Fruit fly (Drosophila melanogaster) whole organism, wandering third instar larva: ENCODE data around the gene sqd.

Experiments
- Abd-B ChIP-seq: fragments of >200 bp; optimal IDR thresholded peaks from 2 replicates; lab custom pipeline; 2017; ENCODE audit warnings: missing biosample characterization, missing genetic modification characterization
- CG32264 ChIP-seq: fragments of 200-800 bp; sonication (Bioruptor generic); optimal IDR thresholded peaks from 2 replicates; lab custom pipeline; 2016; ENCODE audit warnings: missing biosample characterization, missing genetic modification characterization
- CG9705 ChIP-seq: fragments of 200-800 bp; sonication (Bioruptor generic); optimal IDR thresholded peaks from 2 replicates; lab custom pipeline; 2018; ENCODE audit warnings: missing biosample characterization, mild to moderate bottlenecking, missing genetic modification characterization
- CrebA ChIP-seq: fragments of 200-800 bp; sonication (Bioruptor generic); optimal IDR thresholded peaks from 2 replicates; lab custom pipeline; 2016; ENCODE audit warnings: missing biosample characterization, mild to moderate bottlenecking, missing genetic modification characterization, borderline replicate concordance
- Dfd ChIP-seq: fragments of >200 bp; optimal IDR thresholded peaks from 2 replicates; lab custom pipeline; 2017; ENCODE audit warnings: missing biosample characterization, missing genetic modification characterization
- Dif ChIP-seq: fragments of 200-275, 200-300 bp; sonication (Bioruptor generic); optimal IDR thresholded peaks from 2 replicates; lab custom pipeline; 2018; ENCODE audit warnings: missing biosample characterization, missing genetic modification characterization; ENCODE audit not compliant: partially characterized antibody
- GATAd ChIP-seq: sonication (Bioruptor generic); optimal IDR thresholded peaks from 2 replicates; lab custom pipeline; 2016; ENCODE audit warnings: missing biosample characterization, missing genetic modification characterization
- HLH106 ChIP-seq: fragments of 200-800 bp; optimal IDR thresholded peaks from 3 replicates; lab custom pipeline; 2019; ENCODE audit warnings: missing biosample characterization, mild to moderate bottlenecking, missing genetic modification characterization, moderate library complexity
- Hnf4 ChIP-seq: fragments of 200-800 bp; sonication (Bioruptor generic); optimal IDR thresholded peaks from 2 replicates; lab custom pipeline; 2016; ENCODE audit warnings: missing biosample characterization, mild to moderate bottlenecking, missing genetic modification characterization
- Hr78 ChIP-seq: fragments of >200 bp; optimal IDR thresholded peaks from 2 replicates; lab custom pipeline; 2017; ENCODE audit warnings: missing biosample characterization, missing genetic modification characterization
- Hr83 ChIP-seq: fragments of 200-300 bp; sonication (Bioruptor generic); optimal IDR thresholded peaks from 2 replicates; lab custom pipeline; 2016; ENCODE audit warnings: missing biosample characterization, mild to moderate bottlenecking, missing genetic modification characterization, moderate library complexity; ENCODE audit not compliant: poor library complexity, severe bottlenecking
- Jra ChIP-seq: sonication (Bioruptor generic); optimal IDR thresholded peaks from 2 replicates; lab custom pipeline; 2016; ENCODE audit warnings: missing biosample characterization, missing genetic modification characterization
- Mio ChIP-seq: sonication (Bioruptor generic); optimal IDR thresholded peaks from 2 replicates; lab custom pipeline; 2016; ENCODE audit warnings: missing biosample characterization, missing genetic modification characterization
- Myc ChIP-seq: fragments of >200 bp; optimal IDR thresholded peaks from 2 replicates; lab custom pipeline; 2017
- N ChIP-seq: fragments of >200 bp; optimal IDR thresholded peaks from 2 replicates; lab custom pipeline; 2018; ENCODE audit warnings: missing biosample characterization, missing external identifiers, missing genetic modification characterization
- OdsH ChIP-seq: fragments of 200-800 bp; sonication (Bioruptor generic); optimal IDR thresholded peaks from 2 replicates; lab custom pipeline; 2016; ENCODE audit warnings: missing biosample characterization, mild to moderate bottlenecking, missing genetic modification characterization
- Rel ChIP-seq, 2 experiments: fragments of 200-800 bp; sonication (Bioruptor generic) in 1 of 2; optimal IDR thresholded peaks; 2 replicates in 1 of 2; 3 replicates in 1 of 2; lab custom pipeline; 2016 to 2019; ENCODE audit warnings: mild to moderate bottlenecking in 2 of 2, missing biosample characterization in 2 of 2, missing genetic modification characterization in 2 of 2, moderate library complexity in 1 of 2
- Sp1 ChIP-seq: fragments of 200-800 bp; sonication (Bioruptor generic); optimal IDR thresholded peaks from 3 replicates; lab custom pipeline; 2019; ENCODE audit warnings: missing biosample characterization, mild to moderate bottlenecking, missing genetic modification characterization, moderate library complexity
- Vsx2 ChIP-seq: fragments of 200-300, 225-300 bp; sonication (Bioruptor generic); optimal IDR thresholded peaks from 2 replicates; lab custom pipeline; 2018; ENCODE audit warnings: missing biosample characterization, missing genetic modification characterization; ENCODE audit not compliant: partially characterized antibody
- br ChIP-seq: fragments of 200-800 bp; sonication (Bioruptor generic); optimal IDR thresholded peaks from 2 replicates; lab custom pipeline; 2016; ENCODE audit warnings: missing biosample characterization, missing genetic modification characterization
- brk ChIP-seq: fragments of 200-800 bp; sonication (Bioruptor generic); optimal IDR thresholded peaks from 2 replicates; lab custom pipeline; 2016; ENCODE audit warnings: missing biosample characterization, mild to moderate bottlenecking, missing genetic modification characterization
- dl ChIP-seq, 2 experiments: fragments of 175-275, 200-275 bp in 1 of 2; fragments of 200-275 bp in 1 of 2; sonication (Bioruptor generic); optimal IDR thresholded peaks; lab custom pipeline; 2018; ENCODE audit warnings: mild to moderate bottlenecking in 2 of 2, missing biosample characterization in 2 of 2, missing genetic modification characterization in 2 of 2, moderate library complexity in 2 of 2; ENCODE audit not compliant: partially characterized antibody in 2 of 2, insufficient read depth in 1 of 2
- dmrt93B ChIP-seq: fragments of 200-800 bp; sonication (Bioruptor generic); optimal IDR thresholded peaks from 2 replicates; lab custom pipeline; 2018; ENCODE audit warnings: missing biosample characterization, mild to moderate bottlenecking, missing genetic modification characterization
- ey ChIP-seq: fragments of 200-800 bp; sonication (Bioruptor generic); optimal IDR thresholded peaks from 2 replicates; lab custom pipeline; 2016; ENCODE audit warnings: missing biosample characterization, missing genetic modification characterization
- fru ChIP-seq: fragments of 200-800 bp; sonication (Bioruptor generic); optimal IDR thresholded peaks from 3 replicates; lab custom pipeline; 2016; ENCODE audit warnings: missing biosample characterization, mild to moderate bottlenecking, missing genetic modification characterization
- h ChIP-seq: fragments of 200-800 bp; sonication (Bioruptor generic); optimal IDR thresholded peaks from 3 replicates; lab custom pipeline; 2016; ENCODE audit warnings: missing biosample characterization, mild to moderate bottlenecking, missing genetic modification characterization
- jim ChIP-seq: fragments of 175-275, 200-325 bp; sonication (Bioruptor generic); optimal IDR thresholded peaks from 2 replicates; lab custom pipeline; 2016; ENCODE audit warnings: missing biosample characterization, mild to moderate bottlenecking, missing genetic modification characterization
- lola ChIP-seq: fragments of >200 bp; optimal IDR thresholded peaks from 2 replicates; lab custom pipeline; 2017; ENCODE audit warnings: missing biosample characterization, missing genetic modification characterization
- pan ChIP-seq: fragments of >200 bp; optimal IDR thresholded peaks from 2 replicates; lab custom pipeline; 2017
- psq ChIP-seq: fragments of 200-800 bp; sonication (Bioruptor generic); optimal IDR thresholded peaks from 3 replicates; lab custom pipeline; 2017; ENCODE audit warnings: missing biosample characterization, mild to moderate bottlenecking, missing genetic modification characterization, moderate library complexity
- rgr ChIP-seq: fragments of 200-800 bp; sonication (Bioruptor generic); optimal IDR thresholded peaks from 3 replicates; lab custom pipeline; 2016; ENCODE audit warnings: missing biosample characterization, mild to moderate bottlenecking, missing genetic modification characterization
- sage ChIP-seq: fragments of 200-800 bp; sonication (Bioruptor generic); optimal IDR thresholded peaks from 2 replicates; lab custom pipeline; 2016; ENCODE audit warnings: missing biosample characterization, mild to moderate bottlenecking, missing genetic modification characterization
- tai ChIP-seq: sonication (Bioruptor generic); optimal IDR thresholded peaks from 2 replicates; lab custom pipeline; 2016; ENCODE audit warnings: missing biosample characterization, missing genetic modification characterization
- usp ChIP-seq: fragments of >200 bp; optimal IDR thresholded peaks from 2 replicates; lab custom pipeline; 2017; ENCODE audit warnings: missing biosample characterization, missing genetic modification characterization
- woc ChIP-seq: sonication (Bioruptor generic); optimal IDR thresholded peaks from 2 replicates; lab custom pipeline; 2016; ENCODE audit warnings: missing biosample characterization, mild to moderate bottlenecking, missing genetic modification characterization

sqd gene

DNA sequence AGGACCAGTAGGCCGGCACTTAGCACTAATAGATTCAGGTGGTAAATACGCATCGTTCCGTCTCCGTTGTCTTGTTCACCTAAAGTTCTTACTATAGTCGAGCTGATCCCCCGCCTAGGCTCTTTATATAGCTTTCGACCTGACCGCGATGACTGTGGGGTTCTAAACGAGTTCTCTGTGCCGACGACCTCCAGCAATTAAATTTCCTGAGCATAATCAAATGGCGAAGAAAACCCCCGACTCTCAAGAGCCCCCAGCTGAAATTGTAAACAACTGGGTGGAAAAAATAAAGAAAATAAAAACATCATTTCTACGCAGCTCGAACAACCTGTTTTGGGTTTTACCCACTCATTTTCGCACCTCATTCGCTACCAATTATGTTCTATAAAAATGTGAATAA is 37.0 kb downstream of the sqd start, which contains the start of gene CG9759:
Gene CG9759, minus strand, starts transcription at position 101 of the 400 bp plus-strand sequence.
- TF ChIP-seq fru (GFP tag; lab: Kevin White, UChicago) = no peak
- no peak for TF ChIP-seq Dfd (GFP tag; lab: Kevin White, UChicago)
- no peak for TF ChIP-seq OdsH (GFP tag; lab: Kevin White, UChicago)
- no peak for TF ChIP-seq Abd-B (GFP tag; lab: Kevin White, UChicago)
- TF ChIP-seq Dif (GFP tag; lab: Kevin White, UChicago) = no peak
- TF ChIP-seq woc (GFP tag; lab: Kevin White, UChicago) = no peak
- TF ChIP-seq Hnf4 = no peak
- no peak for TF ChIP-seq Hr83 (GFP tag; lab: Kevin White, UChicago)
- TF ChIP-seq psq (GFP tag; lab: Kevin White, UChicago) = no peak
- TF ChIP-seq h (GFP tag; lab: Kevin White, UChicago) = no peak
- no peak for TF ChIP-seq jim (GFP tag; lab: Kevin White, UChicago)
- no peak for TF ChIP-seq HLH106 (tag; lab: Kevin White, UChicago)
- TF ChIP-seq Vsx2 (GFP tag; lab: Kevin White, UChicago) = no peak
- no peak for TF ChIP-seq tai
- TF ChIP-seq CG32264 (GFP tag; lab: Kevin White, UChicago) = no peak
- TF ChIP-seq Rel (GFP tag; optimal IDR thresholded peaks at IDR 0.05; lab: Kevin White, UChicago) = no peak
- no peak for TF ChIP-seq Rel (tag; optimal IDR thresholded peaks at IDR 0.05; lab: Kevin White, UChicago)
- no peak for TF ChIP-seq usp (GFP tag; lab: Kevin White, UChicago)
- no peak for TF ChIP-seq ey
- TF ChIP-seq Mio (GFP tag; lab: Kevin White, UChicago) = no peak

DNA sequence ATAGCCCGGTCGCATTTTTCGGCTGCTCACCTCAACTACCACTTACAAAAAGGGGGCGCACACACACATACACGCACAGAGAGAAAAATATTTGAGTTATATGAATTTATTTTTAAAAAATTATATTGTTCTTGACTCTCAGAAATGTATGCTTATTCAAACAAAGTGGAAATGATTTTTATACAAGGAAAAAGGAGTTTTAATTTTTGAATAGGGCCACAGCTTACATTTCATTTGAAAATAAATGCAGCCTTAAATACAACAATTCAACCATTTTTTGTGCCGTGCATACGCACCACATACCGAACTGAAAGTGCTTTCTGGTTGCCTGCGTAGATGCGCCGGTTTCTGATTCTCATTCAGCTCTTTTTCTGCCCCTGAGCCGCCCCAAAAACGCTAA is 45.6 kb downstream of the sqd start:
- no peak for TF ChIP-seq lola (GFP tag; lab: Kevin White, UChicago)
- TF ChIP-seq fru (GFP tag; lab: Kevin White, UChicago) = no peak
- no peak for TF ChIP-seq Sp1
- no peak for TF ChIP-seq br (GFP tag; lab: Kevin White, UChicago)
- TF ChIP-seq Vsx2 (GFP tag; lab: Kevin White, UChicago) = no peak
- no peak for TF ChIP-seq CG9705 (GFP tag; lab: Kevin White, UChicago)
- no peak for TF ChIP-seq Hr83 (GFP tag; lab: Kevin White, UChicago)
- no peak for TF ChIP-seq woc (GFP tag; lab: Kevin White, UChicago)
- no peak for TF ChIP-seq dl (GFP tag; optimal IDR thresholded peaks at IDR 0.05; lab: Kevin White, UChicago; ENCODE audit: insufficient read depth in 1 of 2, partially characterized antibody in 2 of 2)
- TF ChIP-seq Abd-B (GFP tag; lab: Kevin White, UChicago) = no peak
- TF ChIP-seq Hr78 (GFP tag; lab: Kevin White, UChicago) = no peak
- TF ChIP-seq N (GFP tag; lab: Kevin White, UChicago) = no peak
- no peak for TF ChIP-seq dmrt93B (GFP tag; lab: Kevin White, UChicago)
- TF ChIP-seq brk (GFP tag; lab: Kevin White, UChicago) = no peak
- TF ChIP-seq psq (GFP tag; lab: Kevin White, UChicago) = no peak
- TF ChIP-seq Hnf4 = no peak

DNA sequence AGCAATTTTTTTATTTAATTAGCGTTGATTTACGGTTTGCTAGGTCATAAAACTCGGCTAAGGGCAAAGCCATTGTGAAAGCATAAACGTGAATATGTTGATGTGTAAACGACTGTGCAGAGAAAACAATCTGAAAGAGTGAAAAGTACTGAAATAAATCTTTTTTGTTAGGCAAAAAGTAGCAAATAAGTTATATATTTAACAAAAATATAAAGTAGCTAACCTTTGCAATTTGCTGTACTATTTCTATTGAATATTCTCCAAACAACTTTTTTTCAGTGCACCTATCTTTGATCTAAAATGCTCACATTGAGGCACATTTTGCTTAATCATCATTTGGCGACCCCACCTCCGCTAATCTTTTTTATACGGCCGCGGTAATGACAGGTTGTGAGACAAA is 49.7 kb downstream of the sqd start:
- TF ChIP-seq tai = no peak
- no peak for TF ChIP-seq GATAd (GFP tag; lab: Kevin White, UChicago)
- no peak for TF ChIP-seq pan (lab: Kevin White, UChicago)
- no peak for TF ChIP-seq Hnf4
- TF ChIP-seq Abd-B (GFP tag; lab: Kevin White, UChicago) = no peak
- no peak for TF ChIP-seq Hr78 (GFP tag; lab: Kevin White, UChicago)
- no peak for TF ChIP-seq Jra (GFP tag; lab: Kevin White, UChicago)
- no peak for TF ChIP-seq CG9705 (GFP tag; lab: Kevin White, UChicago)
- no peak for TF ChIP-seq dl (GFP tag; optimal IDR thresholded peaks at IDR 0.05; lab: Kevin White, UChicago; ENCODE audit: insufficient read depth in 1 of 2, partially characterized antibody in 2 of 2)
- TF ChIP-seq jim (GFP tag; lab: Kevin White, UChicago) = no peak
- TF ChIP-seq lola (GFP tag; lab: Kevin White, UChicago) = no peak
- no peak for TF ChIP-seq sage (GFP tag; lab: Kevin White, UChicago)
- no peak for TF ChIP-seq brk (GFP tag; lab: Kevin White, UChicago)
- no peak for TF ChIP-seq Myc

DNA sequence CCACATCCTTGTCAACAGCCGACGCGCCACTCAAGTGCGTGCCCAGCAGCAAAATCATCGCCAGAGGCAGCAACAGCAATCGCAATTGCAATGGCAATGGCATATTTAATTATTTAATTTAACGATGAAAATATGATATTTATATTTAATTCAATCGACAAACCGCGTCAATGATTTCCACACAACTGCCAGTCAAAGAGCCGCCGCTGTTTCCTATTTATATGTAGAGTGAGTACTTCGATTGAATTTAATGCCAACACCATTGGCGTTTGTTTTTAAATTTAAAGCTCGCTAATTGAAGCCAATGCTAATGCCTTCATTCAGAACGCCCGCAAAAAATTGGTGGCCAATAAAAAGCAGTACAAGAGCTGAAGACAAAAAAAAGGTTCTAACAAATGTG is 53.5 kb downstream of the sqd start, which contains the start of gene CG14369:
Gene CG14369, minus strand, starts transcription at position 101 of the 400 bp plus-strand sequence.
- TF ChIP-seq rgr (GFP tag; lab: Kevin White, UChicago) (no peak), h (GFP tag; lab: Kevin White, UChicago) (no peak), HLH106 (tag; lab: Kevin White, UChicago) (no peak), fru (GFP tag; lab: Kevin White, UChicago) (no peak), ey (no peak), brk (GFP tag; lab: Kevin White, UChicago) (no peak), tai (no peak), Hr78 (GFP tag; lab: Kevin White, UChicago) (no peak), sage (GFP tag; lab: Kevin White, UChicago) (no peak), Sp1 (no peak), GATAd (GFP tag; lab: Kevin White, UChicago) (no peak), woc (GFP tag; lab: Kevin White, UChicago) (no peak), CrebA (GFP tag; lab: Kevin White, UChicago) (no peak), Rel (GFP tag; optimal IDR thresholded peaks at IDR 0.05; lab: Kevin White, UChicago) (no peak), Rel (tag; optimal IDR thresholded peaks at IDR 0.05; lab: Kevin White, UChicago) (no peak), CG32264 (GFP tag; lab: Kevin White, UChicago) (no peak)
